Worm (Caenorhabditis elegans) whole organism, midembryonic: Measurements from ENCODE around the gene ceh-22.

ENCODE experiments used
- T22C8.4 ChIP-seq: fragments of 200-800 bp; sonication (Bioruptor generic); IDR thresholded peaks from 2 replicates; pipeline ENCODE4 v1.3.6; 2022; ENCODE audit warnings: missing genetic modification characterization, missing compliant biosample characterization
- cog-1 ChIP-seq: sonication (generic microtip); optimal IDR thresholded peaks from 2 replicates; lab custom pipeline; 2016; ENCODE audit warnings: missing genetic modification characterization, missing compliant biosample characterization
- ref-1 ChIP-seq: fragments of 200-800 bp; sonication (Bioruptor generic); conservative IDR thresholded peaks from 2 replicates; pipeline ENCODE4 v1.3.6; 2022; ENCODE audit warnings: missing genetic modification reagents, missing genetic modification characterization, missing compliant biosample characterization
- tab-1 ChIP-seq: fragments of 200-800 bp; sonication (Bioruptor generic); IDR thresholded peaks from 2 replicates; pipeline ENCODE4 v1.3.6; 2022; ENCODE audit warnings: missing genetic modification characterization, missing compliant biosample characterization

DNA sequence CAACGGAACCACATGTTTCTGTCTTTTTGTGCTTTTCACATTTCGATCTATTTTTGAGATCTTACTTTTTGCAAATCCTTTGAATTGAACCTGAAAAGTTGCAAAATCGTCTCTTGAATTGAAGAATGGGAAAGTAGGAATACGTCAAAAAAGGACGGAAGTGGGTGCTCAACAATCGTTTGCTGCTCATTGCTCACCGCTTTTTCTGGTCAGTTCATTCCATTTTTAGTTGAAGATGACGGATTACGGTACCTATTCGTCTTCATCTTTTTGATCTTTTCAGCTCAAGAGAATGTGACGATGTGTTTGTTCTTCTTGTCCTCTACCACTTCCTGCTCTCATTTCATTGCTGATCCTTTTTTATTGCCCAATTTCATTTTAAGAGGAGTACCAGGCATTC lies 23.5 kb downstream of the ceh-22 start, which contains the start of gene C05A2.4:
- TF ChIP-seq ref-1 (GFP tag; lab: Robert Waterston, UW) = no peak
- no peak for TF ChIP-seq cog-1 (tag; lab: Kevin White, UChicago)
- no peak for TF ChIP-seq tab-1 (GFP tag; lab: Robert Waterston, UW)
- no peak for TF ChIP-seq T22C8.4 (GFP tag; lab: Robert Waterston, UW)
